Worm (Caenorhabditis elegans): ENCODE data around the gene F56D2.2.

DNA sequence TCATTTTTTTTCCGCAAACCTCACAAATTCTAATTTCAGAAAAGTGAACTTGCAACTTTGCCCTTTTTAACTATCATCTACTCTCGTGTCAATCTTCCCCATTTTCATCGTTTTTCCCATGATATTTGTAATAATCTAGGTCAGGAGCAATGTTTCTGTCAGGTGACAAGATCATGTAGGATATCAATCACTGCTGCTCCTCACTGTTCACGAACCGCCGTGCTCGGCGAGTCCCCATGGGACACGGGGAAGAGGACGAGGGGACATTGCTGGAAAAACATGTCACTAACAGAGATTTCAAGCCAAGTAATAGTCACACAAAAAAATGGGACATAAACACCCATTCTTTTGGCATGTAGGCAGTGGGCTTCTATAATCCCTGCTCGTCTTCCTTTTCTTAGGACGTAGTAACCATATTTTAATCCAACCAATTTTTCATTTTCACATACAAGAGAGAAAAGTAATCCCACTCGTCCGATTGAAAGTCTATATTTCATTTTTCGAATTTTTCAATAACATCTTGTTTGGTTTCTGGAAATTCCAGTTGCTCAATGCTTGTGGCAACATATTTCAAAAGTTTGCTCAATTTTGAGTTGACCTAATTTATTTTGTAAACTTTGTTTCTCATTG, 16.1 kb upstream of the F56D2.2 start:
- TF ChIP-seq ZK546.5 (tag; optimal IDR thresholded peaks at IDR 0.05): no peak
- TF ChIP-seq zag-1 (tag; optimal IDR thresholded peaks at IDR 0.05): no peak
- no peak for TF ChIP-seq ztf-4 (tag; optimal IDR thresholded peaks at IDR 0.05)
- no peak for TF ChIP-seq unc-62 (GFP tag; optimal IDR thresholded peaks at IDR 0.05)
- TF ChIP-seq fos-1 (tag; optimal IDR thresholded peaks at IDR 0.05): no peak
- TF ChIP-seq ceh-16 (tag; optimal IDR thresholded peaks at IDR 0.05): no peak
- TF ChIP-seq snpc-4 (tag; optimal IDR thresholded peaks at IDR 0.05): no peak
- TF ChIP-seq alr-1 (tag; optimal IDR thresholded peaks at IDR 0.05): no peak
- TF ChIP-seq ceh-82 (tag; optimal IDR thresholded peaks at IDR 0.05): no peak
- TF ChIP-seq gmeb-1 (tag; optimal IDR thresholded peaks at IDR 0.05): no peak
- no peak for TF ChIP-seq aly-2 (tag; optimal IDR thresholded peaks at IDR 0.05)

All from whole organism, L2 larva.